Worm (Caenorhabditis elegans): ENCODE data around the gene hst-6.

DNA sequence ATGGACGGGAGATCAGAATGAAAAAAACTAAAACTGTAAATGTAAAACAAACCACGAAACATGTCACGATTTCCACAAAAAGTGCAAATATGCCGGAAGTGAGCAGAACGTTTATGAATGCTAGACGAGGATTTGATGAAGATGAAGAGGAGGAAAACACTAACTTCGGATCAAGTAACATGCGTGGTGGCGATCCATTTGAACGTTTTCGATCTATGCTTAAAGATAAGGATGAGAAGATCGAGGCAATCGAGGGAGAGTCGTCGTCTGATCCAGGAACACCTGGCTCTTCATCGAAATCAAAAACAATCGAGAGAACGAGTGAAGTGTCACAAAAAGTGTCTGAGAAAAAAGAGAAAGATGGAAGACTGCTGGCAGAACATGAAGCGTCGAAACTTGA is 10.0 kb upstream of the hst-6 start:
- TF ChIP-seq nhr-120 (GFP tag; IDR thresholded peaks at IDR 0.05) = no peak
- no peak for TF ChIP-seq rcor-1 (GFP tag; IDR thresholded peaks at IDR 0.05)
- no peak for TF ChIP-seq repo-1 (tag; optimal IDR thresholded peaks at IDR 0.05)
- TF ChIP-seq aptf-3 (GFP tag; IDR thresholded peaks at IDR 0.05) = no peak
- TF ChIP-seq snpc-4 (GFP tag; optimal IDR thresholded peaks at IDR 0.05) = no peak
- no peak for TF ChIP-seq snpc-4 (tag; optimal IDR thresholded peaks at IDR 0.05)
- TF ChIP-seq ZK185.1 (tag; optimal IDR thresholded peaks at IDR 0.05; ENCODE audit: poor library complexity, severe bottlenecking) = no peak
- TF ChIP-seq F33H1.4 (GFP tag; IDR thresholded peaks at IDR 0.05) = no peak
- no peak for TF ChIP-seq snpc-1.3 (tag; optimal IDR thresholded peaks at IDR 0.05; ENCODE audit: insufficient read depth)
- no peak for TF ChIP-seq egl-18 (GFP tag; IDR thresholded peaks at IDR 0.05)
- no peak for TF ChIP-seq hlh-26 (GFP tag; conservative IDR thresholded peaks at IDR 0.05)
- TF ChIP-seq ccch-3 (GFP tag; optimal IDR thresholded peaks at IDR 0.05) = no peak
- no peak for TF ChIP-seq madf-3 (GFP tag; IDR thresholded peaks at IDR 0.05)
- TF ChIP-seq T07F8.4 (tag; optimal IDR thresholded peaks at IDR 0.05) = no peak
- TF ChIP-seq nhr-90 (tag; optimal IDR thresholded peaks at IDR 0.05) = no peak

Data from whole organism, young adult.